Fruit fly (Drosophila melanogaster) whole organism, embryonic: ENCODE data around the gene GlyRS.

Experiments used
- Antp ChIP-seq: fragments of 200-800 bp; sonication (Bioruptor generic); optimal IDR thresholded peaks from 3 replicates; lab custom pipeline; 2016; ENCODE audit warnings: missing biosample characterization, missing genetic modification characterization
- B-H2 ChIP-seq: fragments of 200-800 bp; sonication (Bioruptor generic); optimal IDR thresholded peaks from 2 replicates; lab custom pipeline; 2018; ENCODE audit warnings: missing biosample characterization, mild to moderate bottlenecking, missing genetic modification characterization
- BtbVII ChIP-seq: fragments of 200-800 bp; sonication (Bioruptor generic); optimal IDR thresholded peaks from 3 replicates; lab custom pipeline; 2017; ENCODE audit warnings: missing biosample characterization, mild to moderate bottlenecking, missing genetic modification characterization
- CG10147 ChIP-seq: fragments of 200-800 bp; sonication (Bioruptor generic); optimal IDR thresholded peaks from 2 replicates; lab custom pipeline; 2019; ENCODE audit warnings: missing biosample characterization, mild to moderate bottlenecking, missing genetic modification characterization, moderate library complexity
- CG10267 ChIP-seq: fragments of 200-800 bp; sonication (Bioruptor generic); optimal IDR thresholded peaks from 2 replicates; lab custom pipeline; 2018; ENCODE audit warnings: missing biosample characterization, mild to moderate bottlenecking, missing genetic modification characterization, moderate library complexity
- CG10431 ChIP-seq: fragments of 200-800 bp; sonication (Bioruptor generic); optimal IDR thresholded peaks from 3 replicates; lab custom pipeline; 2018; ENCODE audit warnings: missing biosample characterization, mild to moderate bottlenecking, missing genetic modification characterization
- CG10565 ChIP-seq: fragments of 200-800 bp; sonication (Bioruptor generic); optimal IDR thresholded peaks from 3 replicates; lab custom pipeline; 2016; ENCODE audit warnings: missing biosample characterization, mild to moderate bottlenecking, missing genetic modification characterization
- CG12391 ChIP-seq: fragments of 200-800 bp; sonication (Bioruptor generic); optimal IDR thresholded peaks from 3 replicates; lab custom pipeline; 2018; ENCODE audit warnings: missing biosample characterization, mild to moderate bottlenecking, missing genetic modification characterization, moderate library complexity
- CG12744 ChIP-seq: fragments of 200-800 bp; sonication (Bioruptor generic); optimal IDR thresholded peaks from 2 replicates; lab custom pipeline; 2016; ENCODE audit warnings: missing biosample characterization, missing genetic modification characterization
- CG13123 ChIP-seq: fragments of 200-800 bp; sonication (Bioruptor generic); optimal IDR thresholded peaks from 2 replicates; lab custom pipeline; 2016; ENCODE audit warnings: missing biosample characterization, missing genetic modification characterization
- CG14441 ChIP-seq: fragments of 200-800 bp; sonication (Bioruptor generic); IDR thresholded peaks from 2 replicates; pipeline ENCODE4 v1.3.6; 2022; ENCODE audit warnings: missing biosample characterization, missing genetic modification characterization
- CG15514 ChIP-seq: fragments of 200-800 bp; sonication (Bioruptor generic); optimal IDR thresholded peaks from 3 replicates; lab custom pipeline; 2017; ENCODE audit warnings: missing biosample characterization, missing genetic modification characterization, mild to moderate bottlenecking, moderate library complexity, missing genetic modification reagents
- CG15601 ChIP-seq: fragments of 200-800 bp; sonication (Bioruptor generic); optimal IDR thresholded peaks from 3 replicates; lab custom pipeline; 2019; ENCODE audit warnings: missing biosample characterization, mild to moderate bottlenecking, missing genetic modification characterization, moderate library complexity
- CG17359 ChIP-seq: fragments of 200-800 bp; sonication (Bioruptor generic); optimal IDR thresholded peaks from 3 replicates; lab custom pipeline; 2018; ENCODE audit warnings: missing biosample characterization, mild to moderate bottlenecking, missing genetic modification characterization, moderate library complexity
- CG2129 ChIP-seq: fragments of 200-800 bp; sonication (Bioruptor generic); IDR thresholded peaks from 2 replicates; pipeline ENCODE4 v1.3.6; 2022; ENCODE audit warnings: missing biosample characterization, missing genetic modification characterization; ENCODE audit not compliant: partially characterized antibody
- CG3163 ChIP-seq: fragments of 200-800 bp; sonication (Bioruptor generic); optimal IDR thresholded peaks from 3 replicates; lab custom pipeline; 2016; ENCODE audit warnings: missing biosample characterization, missing genetic modification characterization
- CG4360 ChIP-seq: fragments of 200-800 bp; sonication (Bioruptor generic); IDR thresholded peaks from 2 replicates; pipeline ENCODE4 v1.3.6; 2022; ENCODE audit warnings: missing biosample characterization, missing genetic modification characterization
- CG43689 ChIP-seq: fragments of 200-800 bp; sonication (Bioruptor generic); IDR thresholded peaks from 2 replicates; pipeline ENCODE4 v1.3.6; 2022; ENCODE audit warnings: missing biosample characterization, missing genetic modification characterization
- CG6683 ChIP-seq: fragments of 200-800 bp; sonication (Bioruptor generic); optimal IDR thresholded peaks from 2 replicates; lab custom pipeline; 2017; ENCODE audit warnings: missing biosample characterization, mild to moderate bottlenecking, missing genetic modification characterization, missing genetic modification reagents
- CG6689 ChIP-seq: fragments of 200-800 bp; sonication (Bioruptor generic); IDR thresholded peaks from 2 replicates; pipeline ENCODE4 v1.3.6; 2022; ENCODE audit warnings: missing biosample characterization, missing genetic modification characterization
- CG7928 ChIP-seq: fragments of 200-800 bp; sonication (Bioruptor generic); optimal IDR thresholded peaks from 2 replicates; lab custom pipeline; 2017; ENCODE audit warnings: missing biosample characterization, mild to moderate bottlenecking, missing genetic modification characterization
- CG7963 ChIP-seq: fragments of 200-800 bp; sonication (Bioruptor generic); IDR thresholded peaks from 3 replicates; pipeline ENCODE4 v1.3.6; 2022; ENCODE audit warnings: missing biosample characterization, missing genetic modification characterization; ENCODE audit not compliant: partially characterized antibody
- Dad ChIP-seq: fragments of 200-800 bp; sonication (Bioruptor generic); optimal IDR thresholded peaks from 3 replicates; lab custom pipeline; 2016; ENCODE audit warnings: missing biosample characterization, missing genetic modification characterization
- Deaf1 ChIP-seq: fragments of 200-800 bp; optimal IDR thresholded peaks from 3 replicates; lab custom pipeline; 2019; ENCODE audit warnings: missing biosample characterization, mild to moderate bottlenecking, missing genetic modification characterization, moderate library complexity
- Dp ChIP-seq: fragments of 200-800 bp; sonication (Bioruptor generic); optimal IDR thresholded peaks from 2 replicates; lab custom pipeline; 2018; ENCODE audit warnings: missing biosample characterization, mild to moderate bottlenecking, missing genetic modification characterization, moderate library complexity
- Drgx ChIP-seq: fragments of 200-800 bp; sonication (Bioruptor generic); IDR thresholded peaks from 2 replicates; pipeline ENCODE4 v1.3.6; 2022; ENCODE audit warnings: missing biosample characterization, missing genetic modification characterization
- Eip74EF ChIP-seq, 2 experiments: fragments of 200-800 bp in 1 of 2; fragments of >200 bp in 1 of 2; sonication (Bioruptor generic) in 1 of 2; optimal IDR thresholded peaks; 2 replicates each; lab custom pipeline; 2017 to 2019; ENCODE audit warnings: missing biosample characterization in 2 of 2, missing genetic modification characterization in 2 of 2, mild to moderate bottlenecking in 1 of 2, moderate library complexity in 1 of 2
- HLHmδ ChIP-seq: fragments of 200-800 bp; sonication (Bioruptor generic); optimal IDR thresholded peaks from 2 replicates; lab custom pipeline; 2018; ENCODE audit warnings: missing biosample characterization, mild to moderate bottlenecking, missing genetic modification characterization, moderate library complexity
- HmgZ ChIP-seq: fragments of 200-800 bp; sonication (Bioruptor generic); optimal IDR thresholded peaks from 2 replicates; lab custom pipeline; 2018; ENCODE audit warnings: missing biosample characterization, mild to moderate bottlenecking, missing genetic modification characterization
- Mrtf ChIP-seq: fragments of 200-800 bp; sonication (Bioruptor generic); IDR thresholded peaks from 3 replicates; pipeline ENCODE4 v1.3.6; 2022; ENCODE audit warnings: missing biosample characterization, missing genetic modification characterization
- NFAT ChIP-seq: fragments of 200-800 bp; sonication (Bioruptor generic); IDR thresholded peaks from 2 replicates; pipeline ENCODE4 v1.3.6; 2022; ENCODE audit warnings: missing biosample characterization, missing genetic modification characterization
- NK7.1 ChIP-seq: fragments of 200-800 bp; sonication (Bioruptor generic); optimal IDR thresholded peaks from 3 replicates; lab custom pipeline; 2016; ENCODE audit warnings: missing biosample characterization, missing genetic modification characterization
- Sox102F ChIP-seq: fragments of 200-800 bp; sonication (Bioruptor generic); optimal IDR thresholded peaks from 2 replicates; lab custom pipeline; 2018; ENCODE audit warnings: missing biosample characterization, mild to moderate bottlenecking, missing genetic modification characterization, moderate library complexity
- Trl ChIP-seq, 3 experiments: fragments of >200 bp in 2 of 3; fragments of 200-800 bp in 1 of 3; sonication (Bioruptor generic) in 1 of 3; optimal IDR thresholded peaks; 2 replicates in 1 of 3; 3 replicates in 2 of 3; lab custom pipeline; 2016 to 2017; ENCODE audit warnings: missing biosample characterization in 1 of 3, missing genetic modification characterization in 1 of 3
- bbx ChIP-seq: fragments of 200-800 bp; sonication (Bioruptor generic); IDR thresholded peaks from 2 replicates; pipeline ENCODE4 v1.3.6; 2022; ENCODE audit warnings: missing biosample characterization, missing genetic modification characterization; ENCODE audit not compliant: partially characterized antibody
- bcd ChIP-seq: fragments of 200-800 bp; sonication (Bioruptor generic); optimal IDR thresholded peaks from 2 replicates; lab custom pipeline; 2017; ENCODE audit warnings: missing biosample characterization, mild to moderate bottlenecking, missing genetic modification characterization
- chif ChIP-seq, 2 experiments: fragments of 200-800 bp; sonication (Bioruptor generic); optimal IDR thresholded peaks; 3 replicates each; lab custom pipeline; 2016; ENCODE audit warnings: missing biosample characterization in 2 of 2, missing genetic modification characterization in 2 of 2
- chinmo ChIP-seq: fragments of 200-800 bp; sonication (Bioruptor generic); IDR thresholded peaks from 4 replicates; pipeline ENCODE4 v1.3.6; 2022; ENCODE audit warnings: missing biosample characterization, missing genetic modification characterization; ENCODE audit not compliant: partially characterized antibody
- crc ChIP-seq: fragments of 200-800 bp; sonication (Bioruptor generic); optimal IDR thresholded peaks from 2 replicates; lab custom pipeline; 2016; ENCODE audit warnings: missing biosample characterization, missing genetic modification characterization
- disco-r ChIP-seq: fragments of 200-800 bp; sonication (Bioruptor generic); optimal IDR thresholded peaks from 2 replicates; lab custom pipeline; 2016; ENCODE audit warnings: missing biosample characterization, missing genetic modification characterization
- en ChIP-seq: fragments of 200-800 bp; sonication (Bioruptor generic); optimal IDR thresholded peaks from 2 replicates; lab custom pipeline; 2016; ENCODE audit warnings: missing biosample characterization, missing genetic modification characterization
- fd102C ChIP-seq: fragments of 200-800 bp; sonication (Bioruptor generic); optimal IDR thresholded peaks from 2 replicates; lab custom pipeline; 2018; ENCODE audit warnings: missing biosample characterization, mild to moderate bottlenecking, missing genetic modification characterization, moderate library complexity
- grn ChIP-seq: fragments of 200-800 bp; sonication (Bioruptor generic); optimal IDR thresholded peaks from 3 replicates; lab custom pipeline; 2017; ENCODE audit warnings: missing biosample characterization, missing genetic modification characterization
- lab ChIP-seq: fragments of 200-800 bp; sonication (Bioruptor generic); optimal IDR thresholded peaks from 3 replicates; lab custom pipeline; 2017; ENCODE audit warnings: missing biosample characterization, missing genetic modification characterization, mild to moderate bottlenecking, moderate library complexity, missing genetic modification reagents
- nom ChIP-seq: fragments of 200-800 bp; sonication (Bioruptor generic); optimal IDR thresholded peaks from 2 replicates; lab custom pipeline; 2017; ENCODE audit warnings: missing biosample characterization, missing genetic modification characterization, mild to moderate bottlenecking, moderate library complexity, missing genetic modification reagents
- pita ChIP-seq: fragments of 200-800 bp; sonication (Bioruptor generic); optimal IDR thresholded peaks from 2 replicates; lab custom pipeline; 2017; ENCODE audit warnings: missing biosample characterization, mild to moderate bottlenecking, missing genetic modification characterization
- pum ChIP-seq: fragments of 200-800 bp; sonication (Bioruptor generic); optimal IDR thresholded peaks from 2 replicates; lab custom pipeline; 2016; ENCODE audit warnings: missing biosample characterization, missing genetic modification characterization
- seq ChIP-seq: fragments of 200-800 bp; sonication (Bioruptor generic); IDR thresholded peaks from 2 replicates; pipeline ENCODE4 v1.3.6; 2022; ENCODE audit warnings: missing biosample characterization, missing genetic modification characterization
- tna ChIP-seq: fragments of 200-800 bp; sonication (Bioruptor generic); IDR thresholded peaks from 2 replicates; pipeline ENCODE4 v1.3.6; 2022; ENCODE audit warnings: missing biosample characterization, missing genetic modification characterization; ENCODE audit not compliant: partially characterized antibody
- trh ChIP-seq: fragments of 200-800 bp; sonication (Bioruptor generic); optimal IDR thresholded peaks from 2 replicates; lab custom pipeline; 2016; ENCODE audit warnings: missing biosample characterization, missing genetic modification characterization

Gene GlyRS

DNA sequence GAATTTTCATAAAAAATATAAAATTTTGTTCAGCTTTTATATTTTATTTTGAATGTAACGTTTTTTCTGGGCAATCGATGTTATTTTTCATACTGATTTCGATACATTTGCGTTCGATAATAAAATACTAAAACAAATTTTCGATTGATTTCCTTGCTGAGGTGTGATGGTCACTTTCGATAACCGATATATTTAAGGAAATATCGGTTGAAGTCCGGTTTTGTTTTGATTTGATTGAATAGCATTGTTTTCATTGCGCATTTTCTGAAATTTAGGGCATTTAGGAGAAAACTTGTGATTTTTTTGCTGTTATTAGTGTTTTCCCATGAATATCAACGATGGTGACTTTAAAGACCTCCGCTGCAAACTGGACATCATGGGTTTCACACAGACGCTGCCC is 21.6 kb downstream of the GlyRS start, which contains the start of gene Cep135 (continued):
- TF ChIP-seq CG13123 (GFP tag; lab: Kevin White, UChicago) (no peak), CG12391 (tag; lab: Kevin White, UChicago) (no peak), CG15601 (tag; lab: Kevin White, UChicago) (peak; percentile 100), CG6683 (GFP tag; lab: Kevin White, UChicago) (no peak), Trl (optimal IDR thresholded peaks at IDR 0.05; lab: Kevin White, UChicago) (no peak), Trl (GFP tag; optimal IDR thresholded peaks at IDR 0.05; lab: Kevin White, UChicago) (no peak), Antp (GFP tag; lab: Kevin White, UChicago) (no peak), CG3163 (no peak), bcd (GFP tag; lab: Kevin White, UChicago) (no peak), BtbVII (GFP tag; lab: Kevin White, UChicago) (no peak), Dp (GFP tag; lab: Kevin White, UChicago) (peak; percentile 81), HmgZ (tag; lab: Kevin White, UChicago) (no peak), chif (GFP tag; optimal IDR thresholded peaks at IDR 0.05; lab: Kevin White, UChicago) (no peak), CG10565 (GFP tag; lab: Kevin White, UChicago) (no peak), Sox102F (GFP tag; lab: Kevin White, UChicago) (no peak), CG14441 (GFP tag; lab: Robert Waterston, UW) (no peak), CG43689 (GFP tag; lab: Robert Waterston, UW) (no peak), CG6689 (GFP tag; lab: Robert Waterston, UW) (no peak), seq (GFP tag; lab: Robert Waterston, UW) (no peak), Dad (no peak), grn (GFP tag; lab: Kevin White, UChicago) (no peak), CG7928 (GFP tag; lab: Kevin White, UChicago) (no peak), disco-r (no peak), CG10431 (GFP tag; lab: Kevin White, UChicago) (no peak), NFAT (no peak), pum (GFP tag; lab: Kevin White, UChicago) (no peak), B-H2 (GFP tag; lab: Kevin White, UChicago) (no peak), Eip74EF (GFP tag; optimal IDR thresholded peaks at IDR 0.05; lab: Kevin White, UChicago) (no peak), CG7963 (GFP tag; lab: Robert Waterston, UW) (peak; percentile 86), CG10267 (tag; lab: Kevin White, UChicago) (peak; percentile 80), bbx (peak; percentile 85), CG2129 (GFP tag; lab: Robert Waterston, UW) (peak; percentile 48), CG17359 (no peak), chinmo (peak; percentile 86; the same call in 2 of the 4 replicates), CG15514 (GFP tag; lab: Kevin White, UChicago) (no peak), en (GFP tag; lab: Kevin White, UChicago) (no peak), crc (GFP tag; lab: Kevin White, UChicago) (no peak), CG4360 (GFP tag; lab: Robert Waterston, UW) (no peak), pita (GFP tag; lab: Kevin White, UChicago) (no peak), nom (GFP tag; lab: Kevin White, UChicago) (peak; percentile 0), CG10147 (GFP tag; lab: Kevin White, UChicago) (no peak), Mrtf (GFP tag; lab: Robert Waterston, UW) (no peak), fd102C (GFP tag; lab: Kevin White, UChicago) (no peak), lab (no peak), Drgx (no peak), HLHmδ (GFP tag; lab: Kevin White, UChicago) (no peak), trh (GFP tag; lab: Kevin White, UChicago) (no peak), Deaf1 (tag; lab: Kevin White, UChicago) (no peak), CG12744 (GFP tag; lab: Kevin White, UChicago) (no peak), NK7.1 (GFP tag; lab: Kevin White, UChicago) (no peak), tna (peak; percentile 92)
